Worm (Caenorhabditis elegans) whole organism, mixed stage, embryonic: Measurements from ENCODE around the gene eef-1A.2.

ENCODE experiments used
- M03D4.4 ChIP-seq: sonication (generic microtip); optimal IDR thresholded peaks from 2 replicates; lab custom pipeline; 2017; ENCODE audit warnings: mild to moderate bottlenecking, missing genetic modification characterization, missing compliant biosample characterization
- bed-3 ChIP-seq: fragments of 200-800 bp; sonication (Bioruptor generic); optimal IDR thresholded peaks from 3 replicates; lab custom pipeline; 2018; ENCODE audit warnings: mild to moderate bottlenecking, missing genetic modification characterization, moderate library complexity, missing compliant biosample characterization
- blmp-1 ChIP-seq: fragments of 150-350 bp; optimal IDR thresholded peaks from 2 replicates; lab custom pipeline; 2014; ENCODE audit warnings: missing biosample characterization, missing genetic modification characterization
- ceh-39 ChIP-seq: fragments of 150-350 bp; optimal IDR thresholded peaks from 2 replicates; lab custom pipeline; 2014; ENCODE audit warnings: missing biosample characterization, missing genetic modification characterization
- ceh-43 ChIP-seq: fragments of 200-800 bp; sonication (Bioruptor generic); optimal IDR thresholded peaks from 2 replicates; lab custom pipeline; 2018; ENCODE audit warnings: mild to moderate bottlenecking, missing genetic modification characterization, moderate library complexity, missing compliant biosample characterization
- ceh-83 ChIP-seq: fragments of 200-800 bp; sonication (Bioruptor generic); optimal IDR thresholded peaks from 2 replicates; lab custom pipeline; 2018; ENCODE audit warnings: mild to moderate bottlenecking, missing genetic modification characterization, missing compliant biosample characterization
- ces-1 ChIP-seq: fragments of 150-350 bp; optimal IDR thresholded peaks from 2 replicates; lab custom pipeline; 2014; ENCODE audit warnings: missing biosample characterization, missing genetic modification reagents, missing genetic modification characterization
- cnd-1 ChIP-seq: fragments of 200-800 bp; sonication (Bioruptor generic); optimal IDR thresholded peaks from 2 replicates; lab custom pipeline; 2018; ENCODE audit warnings: mild to moderate bottlenecking, missing genetic modification characterization, missing compliant biosample characterization
- drap-1 ChIP-seq: fragments of 200-800 bp; sonication (Bioruptor generic); optimal IDR thresholded peaks from 3 replicates; lab custom pipeline; 2018; ENCODE audit warnings: mild to moderate bottlenecking, missing genetic modification characterization, missing compliant biosample characterization
- elt-1 ChIP-seq: sonication (generic microtip); optimal IDR thresholded peaks from 2 replicates; lab custom pipeline; 2017; ENCODE audit warnings: missing genetic modification characterization, mild to moderate bottlenecking, missing compliant biosample characterization, antibody characterized with exemption, moderate library complexity, borderline replicate concordance; ENCODE audit not compliant: insufficient read depth
- elt-3 ChIP-seq: fragments of 150-350 bp; optimal IDR thresholded peaks from 2 replicates; lab custom pipeline; 2014; ENCODE audit warnings: missing biosample characterization, missing genetic modification characterization
- flh-1 ChIP-seq: fragments of 200-800 bp; sonication (Bioruptor generic); optimal IDR thresholded peaks from 2 replicates; lab custom pipeline; 2018; ENCODE audit warnings: mild to moderate bottlenecking, missing genetic modification characterization, moderate library complexity, missing compliant biosample characterization
- ham-2 ChIP-seq: fragments of 200-800 bp; sonication (Bioruptor generic); optimal IDR thresholded peaks from 2 replicates; lab custom pipeline; 2018; ENCODE audit warnings: mild to moderate bottlenecking, missing genetic modification characterization, missing compliant biosample characterization
- hlh-1 ChIP-seq: fragments of 150-350 bp; optimal IDR thresholded peaks from 2 replicates; lab custom pipeline; 2014; ENCODE audit warnings: missing biosample characterization, missing genetic modification reagents, missing genetic modification characterization
- lin-13 ChIP-seq: fragments of 150-350 bp; optimal IDR thresholded peaks from 2 replicates; lab custom pipeline; 2014; ENCODE audit warnings: missing biosample characterization, missing genetic modification characterization
- lin-32 ChIP-seq: fragments of 200-800 bp; sonication (Bioruptor generic); optimal IDR thresholded peaks from 2 replicates; lab custom pipeline; 2018; ENCODE audit warnings: mild to moderate bottlenecking, missing genetic modification characterization, missing compliant biosample characterization
- lsy-2 ChIP-seq: fragments of 150-350 bp; optimal IDR thresholded peaks from 2 replicates; lab custom pipeline; 2014; ENCODE audit warnings: missing biosample characterization, missing genetic modification characterization
- mep-1 ChIP-seq: fragments of 150-350 bp; optimal IDR thresholded peaks from 2 replicates; lab custom pipeline; 2017; ENCODE audit warnings: missing biosample characterization, missing genetic modification reagents, missing genetic modification characterization, inconsistent platforms
- mls-2 ChIP-seq: sonication (generic microtip); optimal IDR thresholded peaks from 2 replicates; lab custom pipeline; 2016; ENCODE audit warnings: mild to moderate bottlenecking, missing genetic modification characterization, moderate library complexity, missing compliant biosample characterization
- nhr-12 ChIP-seq: fragments of 150-350 bp; optimal IDR thresholded peaks from 2 replicates; lab custom pipeline; 2014; ENCODE audit warnings: missing biosample characterization, missing genetic modification characterization
- nhr-2 ChIP-seq: fragments of 150-350 bp; optimal IDR thresholded peaks from 2 replicates; lab custom pipeline; 2014; ENCODE audit warnings: missing biosample characterization, missing genetic modification characterization
- nhr-28 ChIP-seq: fragments of 150-350 bp; optimal IDR thresholded peaks from 2 replicates; lab custom pipeline; 2014; ENCODE audit warnings: missing biosample characterization, missing genetic modification characterization
- pha-4 ChIP-seq: fragments of 150-350 bp; optimal IDR thresholded peaks from 2 replicates; lab custom pipeline; 2018; ENCODE audit warnings: missing biosample characterization, missing genetic modification reagents, missing genetic modification characterization
- sem-2 ChIP-seq: fragments of 200-800 bp; sonication (Bioruptor generic); optimal IDR thresholded peaks from 2 replicates; lab custom pipeline; 2018; ENCODE audit warnings: mild to moderate bottlenecking, missing genetic modification characterization, missing compliant biosample characterization
- snpc-4 ChIP-seq: fragments of 150-350 bp; optimal IDR thresholded peaks from 2 replicates; lab custom pipeline; 2014; ENCODE audit warnings: missing biosample characterization, missing genetic modification characterization
- sptf-1 ChIP-seq: sonication (generic microtip); optimal IDR thresholded peaks from 2 replicates; lab custom pipeline; 2017; ENCODE audit warnings: mild to moderate bottlenecking, missing genetic modification characterization, moderate library complexity, missing compliant biosample characterization
- tbx-8 ChIP-seq: fragments of 200-800 bp; sonication (Bioruptor generic); optimal IDR thresholded peaks from 2 replicates; lab custom pipeline; 2018; ENCODE audit warnings: mild to moderate bottlenecking, missing genetic modification characterization, moderate library complexity, missing compliant biosample characterization
- unc-120 ChIP-seq: sonication (generic microtip); optimal IDR thresholded peaks from 2 replicates; lab custom pipeline; 2017; ENCODE audit warnings: missing genetic modification characterization, missing compliant biosample characterization; ENCODE audit not compliant: poor library complexity, severe bottlenecking
- unc-39 ChIP-seq: fragments of 150-350 bp; optimal IDR thresholded peaks from 2 replicates; lab custom pipeline; 2014; ENCODE audit warnings: missing biosample characterization, missing genetic modification characterization
- unc-62 ChIP-seq: fragments of 150-350 bp; optimal IDR thresholded peaks from 2 replicates; lab custom pipeline; 2014; ENCODE audit warnings: missing biosample characterization, missing genetic modification reagents, missing genetic modification characterization
- zip-8 ChIP-seq: fragments of 150-350 bp; optimal IDR thresholded peaks from 2 replicates; lab custom pipeline; 2014; ENCODE audit warnings: missing biosample characterization, missing genetic modification characterization
- ztf-11 ChIP-seq: fragments of 150-350 bp; optimal IDR thresholded peaks from 2 replicates; lab custom pipeline; 2014; ENCODE audit warnings: missing biosample characterization, missing genetic modification characterization

The eef-1A.2 gene

ce11 chrX:7808388-7808787, 15.1 kb upstream of the eef-1A.2 start:
- TF ChIP-seq sem-2 (GFP tag; lab: Kevin White, UChicago) (no peak), mep-1 (tag; lab: Kevin White, UChicago) (no peak), sptf-1 (tag; lab: Kevin White, UChicago) (no peak), bed-3 (GFP tag; lab: Kevin White, UChicago) (no peak), ceh-39 (tag; lab: Kevin White, UChicago) (no peak), ztf-11 (no peak), nhr-2 (tag; lab: Kevin White, UChicago) (no peak), elt-3 (tag; lab: Kevin White, UChicago) (no peak), ces-1 (GFP tag; lab: Kevin White, UChicago) (no peak), flh-1 (no peak), hlh-1 (tag; lab: Kevin White, UChicago) (no peak), unc-120 (tag; lab: Kevin White, UChicago) (no peak), unc-39 (no peak), cnd-1 (tag; lab: Kevin White, UChicago) (no peak), zip-8 (tag; lab: Kevin White, UChicago) (no peak)

- TF ChIP-seq elt-1 (tag; lab: Kevin White, UChicago) (no peak), mep-1 (tag; lab: Kevin White, UChicago) (peak; percentile 68), lin-32 (peak; percentile 60), unc-62 (GFP tag; lab: Kevin White, UChicago) (no peak), mls-2 (tag; lab: Kevin White, UChicago) (peak; percentile 24), blmp-1 (no peak), M03D4.4 (tag; lab: Kevin White, UChicago) (peak; percentile 58), drap-1 (GFP tag; lab: Kevin White, UChicago) (peak; percentile 42), cnd-1 (tag; lab: Kevin White, UChicago) (peak; percentile 81), sem-2 (GFP tag; lab: Kevin White, UChicago) (no peak), bed-3 (GFP tag; lab: Kevin White, UChicago) (no peak), lin-13 (tag; lab: Kevin White, UChicago) (peak; percentile 69), lsy-2 (tag; lab: Kevin White, UChicago) (peak; percentile 47), unc-120 (tag; lab: Kevin White, UChicago) (peak; percentile 46), nhr-12 (tag; lab: Kevin White, UChicago) (no peak), ceh-83 (GFP tag; lab: Kevin White, UChicago) (no peak), ham-2 (GFP tag; lab: Kevin White, UChicago) (no peak), ceh-43 (GFP tag; lab: Kevin White, UChicago) (peak; percentile 56), ztf-11 (no peak), tbx-8 (GFP tag; lab: Kevin White, UChicago) (no peak), hlh-1 (tag; lab: Kevin White, UChicago) (peak; percentile 64), pha-4 (tag; lab: Kevin White, UChicago) (peak; percentile 89), ceh-39 (tag; lab: Kevin White, UChicago) (peak; percentile 38), nhr-28 (tag; lab: Kevin White, UChicago) (no peak), ces-1 (GFP tag; lab: Kevin White, UChicago) (peak; percentile 66), flh-1 (no peak), snpc-4 (tag; lab: Kevin White, UChicago) (no peak), sptf-1 (tag; lab: Kevin White, UChicago) (peak; percentile 29)
Observed at ce11 chrX:7809352-7810196, 13.9 kb upstream of the eef-1A.2 start.

ce11 chrX:7810991-7811390, 12.5 kb upstream of the eef-1A.2 start:
- TF ChIP-seq nhr-12 (tag; lab: Kevin White, UChicago) (no peak), blmp-1 (no peak), ceh-83 (GFP tag; lab: Kevin White, UChicago) (no peak), elt-1 (tag; lab: Kevin White, UChicago) (no peak), snpc-4 (tag; lab: Kevin White, UChicago) (no peak)
